Fruit fly (Drosophila melanogaster) whole organism, embryonic: Measurements from ENCODE around the gene ClpP.

Experiments
- Atf-2 ChIP-seq: fragments of 200-800 bp; sonication (Bioruptor generic); optimal IDR thresholded peaks from 2 replicates; lab custom pipeline; 2016; ENCODE audit warnings: missing biosample characterization, missing genetic modification characterization
- Atf3 ChIP-seq: fragments of 200-800 bp; sonication (Bioruptor generic); optimal IDR thresholded peaks from 3 replicates; lab custom pipeline; 2016; ENCODE audit warnings: missing biosample characterization, missing genetic modification characterization
- CG11247 ChIP-seq: fragments of 200-800 bp; sonication (Bioruptor generic); IDR thresholded peaks from 2 replicates; pipeline ENCODE4 v1.3.6; 2022; ENCODE audit warnings: missing biosample characterization, missing genetic modification characterization
- CG12071 ChIP-seq: fragments of 200-800 bp; sonication (Bioruptor generic); optimal IDR thresholded peaks from 3 replicates; lab custom pipeline; 2018; ENCODE audit warnings: missing biosample characterization, mild to moderate bottlenecking, missing genetic modification characterization
- CG12155 ChIP-seq: fragments of 200-800 bp; sonication (Bioruptor generic); optimal IDR thresholded peaks from 3 replicates; lab custom pipeline; 2016; ENCODE audit warnings: missing biosample characterization, missing genetic modification characterization
- CG1602 ChIP-seq: fragments of 200-800 bp; sonication (Bioruptor generic); optimal IDR thresholded peaks from 3 replicates; lab custom pipeline; 2016; ENCODE audit warnings: missing biosample characterization, missing genetic modification characterization
- CG17802 ChIP-seq: fragments of 200-800 bp; sonication (Bioruptor generic); optimal IDR thresholded peaks from 2 replicates; lab custom pipeline; 2018; ENCODE audit warnings: missing biosample characterization, mild to moderate bottlenecking, missing genetic modification characterization, moderate library complexity
- CG18476 ChIP-seq: fragments of 200-800 bp; sonication (Bioruptor generic); optimal IDR thresholded peaks from 2 replicates; lab custom pipeline; 2016; ENCODE audit warnings: missing biosample characterization, mild to moderate bottlenecking, missing genetic modification characterization
- CG2199 ChIP-seq: fragments of 200-800 bp; sonication (Bioruptor generic); IDR thresholded peaks from 3 replicates; pipeline ENCODE4 v1.3.6; 2022; ENCODE audit warnings: missing biosample characterization, missing genetic modification characterization
- CG3065 ChIP-seq: fragments of 200-800 bp; sonication (Bioruptor generic); optimal IDR thresholded peaks from 2 replicates; lab custom pipeline; 2016; ENCODE audit warnings: missing biosample characterization, missing genetic modification characterization
- CG33557 ChIP-seq: fragments of 200-800 bp; sonication (Bioruptor generic); optimal IDR thresholded peaks from 2 replicates; lab custom pipeline; 2019; ENCODE audit warnings: missing biosample characterization, mild to moderate bottlenecking, missing genetic modification characterization, moderate library complexity
- CG4404 ChIP-seq: fragments of 200-800 bp; sonication (Bioruptor generic); IDR thresholded peaks from 2 replicates; pipeline ENCODE4 v1.3.6; 2022; ENCODE audit warnings: missing biosample characterization, missing genetic modification characterization
- CG4617 ChIP-seq: fragments of 200-800 bp; sonication (Bioruptor generic); optimal IDR thresholded peaks from 3 replicates; lab custom pipeline; 2016; ENCODE audit warnings: missing biosample characterization, missing genetic modification characterization, borderline replicate concordance
- CG4820 ChIP-seq: fragments of 200-800 bp; sonication (Bioruptor generic); optimal IDR thresholded peaks from 3 replicates; lab custom pipeline; 2016; ENCODE audit warnings: missing biosample characterization, missing genetic modification characterization
- CHES-1-like ChIP-seq: fragments of 200-800 bp; sonication (Bioruptor generic); optimal IDR thresholded peaks from 2 replicates; lab custom pipeline; 2016; ENCODE audit warnings: missing biosample characterization, missing genetic modification characterization
- Dip2 ChIP-seq: fragments of 200-800 bp; sonication (Bioruptor generic); IDR thresholded peaks from 2 replicates; pipeline ENCODE4 v1.3.6; 2022; ENCODE audit warnings: missing biosample characterization, missing genetic modification characterization
- Dp ChIP-seq: fragments of 200-800 bp; sonication (Bioruptor generic); optimal IDR thresholded peaks from 2 replicates; lab custom pipeline; 2018; ENCODE audit warnings: missing biosample characterization, mild to moderate bottlenecking, missing genetic modification characterization, moderate library complexity
- GATAe ChIP-seq: fragments of 200-800 bp; sonication (Bioruptor generic); conservative IDR thresholded peaks from 2 replicates; pipeline ENCODE4 v1.3.6; 2022; ENCODE audit warnings: missing biosample characterization, missing genetic modification characterization
- H15 ChIP-seq: fragments of 200-800 bp; sonication (Bioruptor generic); IDR thresholded peaks from 3 replicates; pipeline ENCODE4 v1.3.6; 2022; ENCODE audit warnings: missing biosample characterization, missing genetic modification characterization
- Lhr ChIP-seq: fragments of 200-800 bp; sonication (Bioruptor generic); optimal IDR thresholded peaks from 3 replicates; lab custom pipeline; 2017; ENCODE audit warnings: mild to moderate bottlenecking, missing biosample characterization, missing genetic modification reagents, missing genetic modification characterization
- MTF-1 ChIP-seq: fragments of 200-800 bp; sonication (Bioruptor generic); optimal IDR thresholded peaks from 2 replicates; lab custom pipeline; 2018; ENCODE audit warnings: missing biosample characterization, mild to moderate bottlenecking, missing genetic modification characterization, borderline replicate concordance
- Max ChIP-seq: fragments of 200-800 bp; sonication (Bioruptor generic); optimal IDR thresholded peaks from 2 replicates; lab custom pipeline; 2016; ENCODE audit warnings: missing biosample characterization, mild to moderate bottlenecking, missing genetic modification characterization
- Nf-YA ChIP-seq: fragments of 200-800 bp; sonication (Bioruptor generic); IDR thresholded peaks from 2 replicates; pipeline ENCODE4 v1.3.6; 2022; ENCODE audit warnings: missing biosample characterization, missing genetic modification characterization
- NfI ChIP-seq: fragments of 200-800 bp; sonication (Bioruptor generic); optimal IDR thresholded peaks from 3 replicates; lab custom pipeline; 2018; ENCODE audit warnings: missing biosample characterization, mild to moderate bottlenecking, missing genetic modification characterization, moderate library complexity
- Opbp ChIP-seq: fragments of 200-800 bp; sonication (Bioruptor generic); IDR thresholded peaks from 3 replicates; pipeline ENCODE4 v1.3.6; 2022; ENCODE audit warnings: missing biosample characterization, missing genetic modification characterization; ENCODE audit not compliant: partially characterized antibody
- Stat92E ChIP-seq, 3 experiments: fragments of >200 bp in 2 of 3; fragments of 200-800 bp in 1 of 3; sonication (Bioruptor generic) in 1 of 3; optimal IDR thresholded peaks; 2 replicates each; lab custom pipeline; 2017 to 2019; ENCODE audit warnings: missing biosample characterization in 3 of 3, missing genetic modification characterization in 3 of 3, mild to moderate bottlenecking in 1 of 3, moderate library complexity in 1 of 3
- Taf1 ChIP-seq: fragments of 200-800 bp; sonication (Bioruptor generic); IDR thresholded peaks from 2 replicates; pipeline ENCODE4 v1.3.6; 2022; ENCODE audit warnings: missing biosample characterization, missing genetic modification characterization
- ato ChIP-seq: fragments of 200-800 bp; sonication (Bioruptor generic); IDR thresholded peaks from 2 replicates; pipeline ENCODE4 v1.3.6; 2022; ENCODE audit warnings: missing biosample characterization, missing genetic modification characterization; ENCODE audit not compliant: partially characterized antibody
- bigmax ChIP-seq: fragments of 200-800 bp; sonication (Bioruptor generic); optimal IDR thresholded peaks from 2 replicates; lab custom pipeline; 2018; ENCODE audit warnings: missing biosample characterization, mild to moderate bottlenecking, missing genetic modification characterization
- bsh ChIP-seq, 2 experiments: fragments of 200-800 bp; sonication (Bioruptor generic); optimal IDR thresholded peaks; 2 replicates each; lab custom pipeline; 2017 to 2018; ENCODE audit warnings: mild to moderate bottlenecking in 2 of 2, missing biosample characterization in 2 of 2, missing genetic modification characterization in 2 of 2, moderate library complexity in 1 of 2
- chif ChIP-seq, 2 experiments: fragments of 200-800 bp; sonication (Bioruptor generic); optimal IDR thresholded peaks; 3 replicates each; lab custom pipeline; 2016; ENCODE audit warnings: missing biosample characterization in 2 of 2, missing genetic modification characterization in 2 of 2
- corto ChIP-seq: fragments of 200-800 bp; sonication (Bioruptor generic); optimal IDR thresholded peaks from 2 replicates; lab custom pipeline; 2016; ENCODE audit warnings: missing biosample characterization, mild to moderate bottlenecking, missing genetic modification characterization, moderate library complexity
- croc ChIP-seq: fragments of 200-800 bp; sonication (Bioruptor generic); conservative IDR thresholded peaks from 3 replicates; pipeline ENCODE4 v1.3.6; 2022; ENCODE audit warnings: missing biosample characterization, missing genetic modification characterization
- dpn ChIP-seq, 2 experiments: fragments of 200-800 bp; sonication (Bioruptor generic); optimal IDR thresholded peaks; 3 replicates each; lab custom pipeline; 2016; ENCODE audit warnings: missing biosample characterization in 2 of 2, missing genetic modification characterization in 2 of 2
- en ChIP-seq: fragments of 200-800 bp; sonication (Bioruptor generic); optimal IDR thresholded peaks from 2 replicates; lab custom pipeline; 2016; ENCODE audit warnings: missing biosample characterization, missing genetic modification characterization
- esg ChIP-seq: fragments of 200-800 bp; sonication (Bioruptor generic); conservative IDR thresholded peaks from 2 replicates; pipeline ENCODE4 v1.3.6; 2022; ENCODE audit warnings: missing biosample characterization, missing genetic modification characterization
- fd3F ChIP-seq: fragments of 200-800 bp; sonication (Bioruptor generic); optimal IDR thresholded peaks from 2 replicates; lab custom pipeline; 2018; ENCODE audit warnings: missing biosample characterization, mild to moderate bottlenecking, missing genetic modification characterization, moderate library complexity
- h ChIP-seq: fragments of >200 bp; optimal IDR thresholded peaks from 2 replicates; lab custom pipeline; 2017
- hth ChIP-seq: fragments of >200 bp; optimal IDR thresholded peaks from 2 replicates; lab custom pipeline; 2017; ENCODE audit warnings: inconsistent platforms
- maf-S ChIP-seq: fragments of 200-800 bp; sonication (Bioruptor generic); optimal IDR thresholded peaks from 2 replicates; lab custom pipeline; 2016; ENCODE audit warnings: missing biosample characterization, missing genetic modification characterization
- mam ChIP-seq: fragments of 200-800 bp; sonication (Bioruptor generic); optimal IDR thresholded peaks from 3 replicates; lab custom pipeline; 2016; ENCODE audit warnings: missing biosample characterization, missing genetic modification characterization
- nerfin-2 ChIP-seq: fragments of 200-800 bp; sonication (Bioruptor generic); IDR thresholded peaks from 2 replicates; pipeline ENCODE4 v1.3.6; 2022; ENCODE audit warnings: missing biosample characterization, missing genetic modification characterization; ENCODE audit not compliant: partially characterized antibody
- prd ChIP-seq, 3 experiments: fragments of >200 bp in 2 of 3; fragments of 200-800 bp in 1 of 3; sonication (Bioruptor generic) in 1 of 3; optimal IDR thresholded peaks in 2 of 3; IDR thresholded peaks in 1 of 3; 2 replicates in 2 of 3; 3 replicates in 1 of 3; pipeline versions ENCODE4 v1.3.6 to Lab custom; 2017 to 2022; ENCODE audit warnings: missing biosample characterization in 1 of 3, missing genetic modification characterization in 1 of 3
- sens ChIP-seq: fragments of 200-800 bp; sonication (Bioruptor generic); peaks from one replicate; lab custom pipeline; 2016; ENCODE audit warnings: missing biosample characterization, missing genetic modification characterization
- so ChIP-seq: fragments of 200-800 bp; sonication (Bioruptor generic); IDR thresholded peaks from 3 replicates; pipeline ENCODE4 v1.3.6; 2022; ENCODE audit warnings: missing biosample characterization, missing genetic modification characterization
- ttk ChIP-seq: fragments of 200-800 bp; sonication (Bioruptor generic); IDR thresholded peaks from 2 replicates; pipeline ENCODE4 v2.1.2; 2022; ENCODE audit warnings: missing biosample characterization, missing genetic modification characterization
- twi ChIP-seq: fragments of 200-800 bp; optimal IDR thresholded peaks from 2 replicates; lab custom pipeline; 2019; ENCODE audit warnings: missing biosample characterization, mild to moderate bottlenecking, missing genetic modification characterization, moderate library complexity
- unpg ChIP-seq: fragments of 200-800 bp; sonication (Bioruptor generic); optimal IDR thresholded peaks from 3 replicates; lab custom pipeline; 2018; ENCODE audit warnings: missing biosample characterization, mild to moderate bottlenecking, missing genetic modification characterization, moderate library complexity
- wek ChIP-seq: fragments of 200-800 bp; sonication (Bioruptor generic); optimal IDR thresholded peaks from 3 replicates; lab custom pipeline; 2018; ENCODE audit warnings: missing biosample characterization, mild to moderate bottlenecking, missing genetic modification characterization, moderate library complexity

ClpP gene

dm6 chr2L:10381890-10382450, 25.4 kb downstream of the ClpP start, which contains the start of gene CG5096 (continued):
- TF ChIP-seq twi (tag; lab: Kevin White, UChicago) (peak; percentile 73), croc (GFP tag; lab: Robert Waterston, UW) (no peak), en (GFP tag; lab: Kevin White, UChicago) (peak; percentile 72), wek (GFP tag; lab: Kevin White, UChicago) (peak; percentile 48), sens (GFP tag; lab: Kevin White, UChicago) (peak; percentile 92), maf-S (GFP tag; lab: Kevin White, UChicago) (peak; percentile 67), so (peak; percentile 93), MTF-1 (GFP tag; lab: Kevin White, UChicago) (peak; percentile 60), corto (GFP tag; lab: Kevin White, UChicago) (peak; percentile 27), NfI (GFP tag; lab: Kevin White, UChicago) (peak; percentile 89), ato (GFP tag; lab: Robert Waterston, UW) (no peak), CG11247 (GFP tag; lab: Robert Waterston, UW) (no peak; the same call in 1 of the 2 replicates), Stat92E (GFP tag; optimal IDR thresholded peaks at IDR 0.05; lab: Kevin White, UChicago) (no peak), CG12071 (GFP tag; lab: Kevin White, UChicago) (no peak), Atf3 (GFP tag; lab: Kevin White, UChicago) (peak; percentile 37), CG12155 (peak; percentile 82), h (lab: Kevin White, UChicago) (no peak), GATAe (peak; percentile 100), Dip2 (no peak), H15 (peak; percentile 82; the same call in 2 of the 3 replicates), unpg (peak; percentile 92), chif (GFP tag; optimal IDR thresholded peaks at IDR 0.05; lab: Kevin White, UChicago) (peak; percentile 62 to 64), CG1602 (GFP tag; lab: Kevin White, UChicago) (peak; percentile 76), Lhr (GFP tag; lab: Kevin White, UChicago) (no peak), CG33557 (GFP tag; lab: Kevin White, UChicago) (no peak), ttk (GFP tag; lab: Robert Waterston, UW) (peak; percentile 82; the same call in 1 of the 2 replicates), bigmax (peak; percentile 40), mam (GFP tag; lab: Kevin White, UChicago) (peak; percentile 86), Max (GFP tag; lab: Kevin White, UChicago) (peak; percentile 70), CG2199 (GFP tag; lab: Robert Waterston, UW) (peak; percentile 70; the same call in 1 of the 3 replicates), CG4820 (GFP tag; lab: Kevin White, UChicago) (peak; percentile 67), Dp (no peak), hth (lab: Kevin White, UChicago) (no peak), Atf-2 (GFP tag; lab: Kevin White, UChicago) (peak; percentile 70), CG3065 (GFP tag; lab: Kevin White, UChicago) (peak; percentile 32), CHES-1-like (peak; percentile 62), prd (optimal IDR thresholded peaks at IDR 0.05; lab: Kevin White, UChicago) (no peak), prd (GFP tag; IDR thresholded peaks at IDR 0.05; lab: Robert Waterston, UW) (peak; percentile 87), CG4617 (GFP tag; lab: Kevin White, UChicago) (peak; percentile 45), Opbp (no peak), bsh (GFP tag; optimal IDR thresholded peaks at IDR 0.05; lab: Kevin White, UChicago) (peak in 1 of 2 experiments; percentile 90), CG4404 (GFP tag; lab: Robert Waterston, UW) (no peak), Nf-YA (peak; percentile 76), CG18476 (GFP tag; lab: Kevin White, UChicago) (peak; percentile 84), Taf1 (GFP tag; lab: Robert Waterston, UW) (peak; percentile 82), fd3F (GFP tag; lab: Kevin White, UChicago) (peak; percentile 87), esg (GFP tag; lab: Robert Waterston, UW) (peak; percentile 82), nerfin-2 (GFP tag; lab: Robert Waterston, UW) (no peak), dpn (GFP tag; optimal IDR thresholded peaks at IDR 0.05; lab: Kevin White, UChicago) (peak; percentile 80 to 82), CG17802 (peak; percentile 45)
